Fruit fly (Drosophila melanogaster): Measurements from ENCODE around the gene Taf10.

The Taf10 gene

DNA sequence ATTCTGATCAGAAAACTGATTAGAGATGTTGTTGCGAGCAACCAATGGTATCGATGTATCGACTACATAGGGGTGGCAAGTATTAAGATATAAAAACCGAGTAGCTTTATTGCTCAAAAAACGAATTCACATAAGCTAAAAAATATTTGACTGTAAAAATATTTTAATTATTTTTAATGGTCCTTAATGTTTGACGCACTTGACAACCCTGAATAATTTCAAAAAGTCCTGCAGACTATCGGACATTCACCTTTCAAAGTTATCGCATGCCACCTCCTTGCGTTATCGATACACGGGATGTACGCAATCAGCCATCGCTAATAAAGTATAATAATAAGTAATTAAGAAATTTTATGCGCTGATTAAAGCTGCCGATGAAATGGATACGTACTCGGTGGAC is 8.0 kb upstream of the Taf10 start, which contains the start of the genes HemK2, Snapin and Tnpo-SR (continued):
- TF ChIP-seq eg (GFP tag; IDR thresholded peaks at IDR 0.05) (peak; percentile 90), Gug (GFP tag; IDR thresholded peaks at IDR 0.05) (peak; percentile 88), Hr38 (GFP tag; optimal IDR thresholded peaks at IDR 0.05) (no peak), CG31627 (GFP tag; optimal IDR thresholded peaks at IDR 0.05) (peak; percentile 91), fd59A (GFP tag; optimal IDR thresholded peaks at IDR 0.05) (peak; percentile 69), Hr4 (GFP tag; optimal IDR thresholded peaks at IDR 0.05) (peak; percentile 91), salr (GFP tag; optimal IDR thresholded peaks at IDR 0.05) (peak; percentile 67 to 79), ss (GFP tag; optimal IDR thresholded peaks at IDR 0.05) (peak; percentile 59 to 84), Met (GFP tag; optimal IDR thresholded peaks at IDR 0.05) (peak; percentile 92), CG7368 (GFP tag; optimal IDR thresholded peaks at IDR 0.05) (peak; percentile 78), esn (GFP tag; optimal IDR thresholded peaks at IDR 0.05) (peak; percentile 93), Eip75B (GFP tag; optimal IDR thresholded peaks at IDR 0.05) (peak; percentile 89), topi (GFP tag; optimal IDR thresholded peaks at IDR 0.05) (peak; percentile 94), Eip78C (GFP tag) (peak; percentile 95), acj6 (GFP tag; optimal IDR thresholded peaks at IDR 0.05) (peak; percentile 93), fd85E (GFP tag; optimal IDR thresholded peaks at IDR 0.05) (peak; percentile 47), CG6808 (GFP tag; optimal IDR thresholded peaks at IDR 0.05) (peak; percentile 74), fkh (GFP tag; optimal IDR thresholded peaks at IDR 0.05) (peak; percentile 48), CG34406 (GFP tag; optimal IDR thresholded peaks at IDR 0.05) (peak; percentile 80), CG8119 (GFP tag; IDR thresholded peaks at IDR 0.05) (peak; percentile 76; the same call in 2 of the 3 replicates), Eip93F (GFP tag; optimal IDR thresholded peaks at IDR 0.05) (peak; percentile 87), spab (GFP tag; optimal IDR thresholded peaks at IDR 0.05) (no peak), Sox14 (GFP tag; optimal IDR thresholded peaks at IDR 0.05) (peak; percentile 91), CG6792 (GFP tag; optimal IDR thresholded peaks at IDR 0.05) (peak; percentile 89), CG6276 (GFP tag; optimal IDR thresholded peaks at IDR 0.05) (no peak), Ets96B (tag; optimal IDR thresholded peaks at IDR 0.05) (peak; percentile 89), CG11902 (GFP tag; optimal IDR thresholded peaks at IDR 0.05) (peak; percentile 91), Blimp-1 (GFP tag; optimal IDR thresholded peaks at IDR 0.05) (peak; percentile 70), cyc (GFP tag; optimal IDR thresholded peaks at IDR 0.05) (peak; percentile 93), CG8319 (GFP tag; optimal IDR thresholded peaks at IDR 0.05) (peak; percentile 78), CG6854 (GFP tag; optimal IDR thresholded peaks at IDR 0.05) (peak; percentile 67), lz (GFP tag; optimal IDR thresholded peaks at IDR 0.05) (peak; percentile 93), CG8632 (GFP tag; optimal IDR thresholded peaks at IDR 0.05) (peak; percentile 83), CG11762 (GFP tag; optimal IDR thresholded peaks at IDR 0.05; ENCODE audit: insufficient read depth) (peak; percentile 78), Ets21C (GFP tag; optimal IDR thresholded peaks at IDR 0.05) (peak; percentile 90), CG9139 (GFP tag; optimal IDR thresholded peaks at IDR 0.05) (no peak), dsx (GFP tag; optimal IDR thresholded peaks at IDR 0.05; ENCODE audit: poor library complexity, severe bottlenecking) (peak; percentile 85), CG10669 (GFP tag; optimal IDR thresholded peaks at IDR 0.05) (peak; percentile 84), CG6163 (GFP tag; IDR thresholded peaks at IDR 0.05) (peak; percentile 93), CG16779 (tag; optimal IDR thresholded peaks at IDR 0.05) (peak; percentile 53)

DNA sequence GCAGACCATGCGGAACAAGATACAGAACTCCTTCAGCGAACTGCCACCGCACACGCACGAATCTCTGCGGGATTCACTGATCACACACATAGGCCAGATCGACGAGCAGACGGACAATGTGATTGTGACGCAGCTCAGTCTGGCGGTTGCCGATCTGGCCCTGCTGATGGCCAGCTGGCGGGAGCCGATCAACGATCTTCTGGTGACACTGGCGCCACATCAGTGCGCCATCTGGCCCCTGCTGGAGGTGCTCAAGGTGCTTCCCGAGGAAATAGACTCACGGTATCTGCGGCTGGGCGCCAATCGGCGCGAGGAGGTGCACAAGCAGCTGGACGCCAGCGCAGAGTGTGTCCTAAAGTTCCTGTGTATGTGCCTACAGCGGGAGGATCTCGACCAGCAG is 7.4 kb upstream of the Taf10 start:
- TF ChIP-seq eg (GFP tag; IDR thresholded peaks at IDR 0.05) (0 out of 3 replicates have a peak, but pooled peaks have one; percentile 5), CG31627 (GFP tag; optimal IDR thresholded peaks at IDR 0.05) (no peak), Sox14 (GFP tag; optimal IDR thresholded peaks at IDR 0.05) (no peak)
